Worm (Caenorhabditis elegans) whole organism, mixed stage, embryonic: ENCODE data around the gene srd-18.

Source experiments
- bed-3 ChIP-seq: fragments of 200-800 bp; sonication (Bioruptor generic); optimal IDR thresholded peaks from 3 replicates; lab custom pipeline; 2018; ENCODE audit warnings: mild to moderate bottlenecking, missing genetic modification characterization, moderate library complexity, missing compliant biosample characterization
- blmp-1 ChIP-seq: fragments of 150-350 bp; optimal IDR thresholded peaks from 2 replicates; lab custom pipeline; 2014; ENCODE audit warnings: missing biosample characterization, missing genetic modification characterization
- ceh-39 ChIP-seq: fragments of 150-350 bp; optimal IDR thresholded peaks from 2 replicates; lab custom pipeline; 2014; ENCODE audit warnings: missing biosample characterization, missing genetic modification characterization
- ceh-43 ChIP-seq: fragments of 200-800 bp; sonication (Bioruptor generic); optimal IDR thresholded peaks from 2 replicates; lab custom pipeline; 2018; ENCODE audit warnings: mild to moderate bottlenecking, missing genetic modification characterization, moderate library complexity, missing compliant biosample characterization
- ceh-83 ChIP-seq: fragments of 200-800 bp; sonication (Bioruptor generic); optimal IDR thresholded peaks from 2 replicates; lab custom pipeline; 2018; ENCODE audit warnings: mild to moderate bottlenecking, missing genetic modification characterization, missing compliant biosample characterization
- ces-1 ChIP-seq: fragments of 150-350 bp; optimal IDR thresholded peaks from 2 replicates; lab custom pipeline; 2014; ENCODE audit warnings: missing biosample characterization, missing genetic modification reagents, missing genetic modification characterization
- cnd-1 ChIP-seq: fragments of 200-800 bp; sonication (Bioruptor generic); optimal IDR thresholded peaks from 2 replicates; lab custom pipeline; 2018; ENCODE audit warnings: mild to moderate bottlenecking, missing genetic modification characterization, missing compliant biosample characterization
- drap-1 ChIP-seq: fragments of 200-800 bp; sonication (Bioruptor generic); optimal IDR thresholded peaks from 3 replicates; lab custom pipeline; 2018; ENCODE audit warnings: mild to moderate bottlenecking, missing genetic modification characterization, missing compliant biosample characterization
- elt-1 ChIP-seq: sonication (generic microtip); optimal IDR thresholded peaks from 2 replicates; lab custom pipeline; 2017; ENCODE audit warnings: missing genetic modification characterization, mild to moderate bottlenecking, missing compliant biosample characterization, antibody characterized with exemption, moderate library complexity, borderline replicate concordance; ENCODE audit not compliant: insufficient read depth
- elt-3 ChIP-seq: fragments of 150-350 bp; optimal IDR thresholded peaks from 2 replicates; lab custom pipeline; 2014; ENCODE audit warnings: missing biosample characterization, missing genetic modification characterization
- flh-1 ChIP-seq: fragments of 200-800 bp; sonication (Bioruptor generic); optimal IDR thresholded peaks from 2 replicates; lab custom pipeline; 2018; ENCODE audit warnings: mild to moderate bottlenecking, missing genetic modification characterization, moderate library complexity, missing compliant biosample characterization
- lin-13 ChIP-seq: fragments of 150-350 bp; optimal IDR thresholded peaks from 2 replicates; lab custom pipeline; 2014; ENCODE audit warnings: missing biosample characterization, missing genetic modification characterization
- lin-32 ChIP-seq: fragments of 200-800 bp; sonication (Bioruptor generic); optimal IDR thresholded peaks from 2 replicates; lab custom pipeline; 2018; ENCODE audit warnings: mild to moderate bottlenecking, missing genetic modification characterization, missing compliant biosample characterization
- lsy-2 ChIP-seq: fragments of 150-350 bp; optimal IDR thresholded peaks from 2 replicates; lab custom pipeline; 2014; ENCODE audit warnings: missing biosample characterization, missing genetic modification characterization
- mab-5 ChIP-seq: fragments of 150-350 bp; optimal IDR thresholded peaks from 2 replicates; lab custom pipeline; 2014; ENCODE audit warnings: missing biosample characterization, missing genetic modification characterization
- mep-1 ChIP-seq: fragments of 150-350 bp; optimal IDR thresholded peaks from 2 replicates; lab custom pipeline; 2017; ENCODE audit warnings: missing biosample characterization, missing genetic modification reagents, missing genetic modification characterization, inconsistent platforms
- mls-2 ChIP-seq: sonication (generic microtip); optimal IDR thresholded peaks from 2 replicates; lab custom pipeline; 2016; ENCODE audit warnings: mild to moderate bottlenecking, missing genetic modification characterization, moderate library complexity, missing compliant biosample characterization
- nhr-12 ChIP-seq: fragments of 150-350 bp; optimal IDR thresholded peaks from 2 replicates; lab custom pipeline; 2014; ENCODE audit warnings: missing biosample characterization, missing genetic modification characterization
- nhr-2 ChIP-seq: fragments of 150-350 bp; optimal IDR thresholded peaks from 2 replicates; lab custom pipeline; 2014; ENCODE audit warnings: missing biosample characterization, missing genetic modification characterization
- nhr-76 ChIP-seq: sonication (generic microtip); optimal IDR thresholded peaks from 2 replicates; lab custom pipeline; 2017; ENCODE audit warnings: missing biosample characterization, missing genetic modification characterization
- pha-4 ChIP-seq: fragments of 150-350 bp; optimal IDR thresholded peaks from 2 replicates; lab custom pipeline; 2018; ENCODE audit warnings: missing biosample characterization, missing genetic modification reagents, missing genetic modification characterization
- sem-2 ChIP-seq: fragments of 200-800 bp; sonication (Bioruptor generic); optimal IDR thresholded peaks from 2 replicates; lab custom pipeline; 2018; ENCODE audit warnings: mild to moderate bottlenecking, missing genetic modification characterization, missing compliant biosample characterization
- snpc-4 ChIP-seq: fragments of 150-350 bp; optimal IDR thresholded peaks from 2 replicates; lab custom pipeline; 2014; ENCODE audit warnings: missing biosample characterization, missing genetic modification characterization
- sptf-1 ChIP-seq: sonication (generic microtip); optimal IDR thresholded peaks from 2 replicates; lab custom pipeline; 2017; ENCODE audit warnings: mild to moderate bottlenecking, missing genetic modification characterization, moderate library complexity, missing compliant biosample characterization
- tbx-8 ChIP-seq: fragments of 200-800 bp; sonication (Bioruptor generic); optimal IDR thresholded peaks from 2 replicates; lab custom pipeline; 2018; ENCODE audit warnings: mild to moderate bottlenecking, missing genetic modification characterization, moderate library complexity, missing compliant biosample characterization
- unc-120 ChIP-seq: sonication (generic microtip); optimal IDR thresholded peaks from 2 replicates; lab custom pipeline; 2017; ENCODE audit warnings: missing genetic modification characterization, missing compliant biosample characterization; ENCODE audit not compliant: poor library complexity, severe bottlenecking
- unc-39 ChIP-seq: fragments of 150-350 bp; optimal IDR thresholded peaks from 2 replicates; lab custom pipeline; 2014; ENCODE audit warnings: missing biosample characterization, missing genetic modification characterization
- unc-62 ChIP-seq: fragments of 150-350 bp; optimal IDR thresholded peaks from 2 replicates; lab custom pipeline; 2014; ENCODE audit warnings: missing biosample characterization, missing genetic modification reagents, missing genetic modification characterization
- zip-8 ChIP-seq: fragments of 150-350 bp; optimal IDR thresholded peaks from 2 replicates; lab custom pipeline; 2014; ENCODE audit warnings: missing biosample characterization, missing genetic modification characterization
- ztf-11 ChIP-seq: fragments of 150-350 bp; optimal IDR thresholded peaks from 2 replicates; lab custom pipeline; 2014; ENCODE audit warnings: missing biosample characterization, missing genetic modification characterization

Gene srd-18

ce11 chrV:13414585-13414984 lies 12.1 kb downstream of the srd-18 start, which contains the start of gene cut-2:
Gene cut-2 (plus strand): TSS chrV:13414949.
- TF ChIP-seq ztf-11 (tag; lab: Kevin White, UChicago) (no peak), nhr-76 (tag; lab: Kevin White, UChicago) (no peak), snpc-4 (no peak), blmp-1 (tag; lab: Kevin White, UChicago) (peak; percentile 41), elt-1 (tag; lab: Kevin White, UChicago) (peak; percentile 71), elt-3 (tag; lab: Kevin White, UChicago) (no peak), ceh-43 (no peak)

- TF ChIP-seq blmp-1 (tag; lab: Kevin White, UChicago) = peak; percentile 57
- TF ChIP-seq lin-32 (GFP tag; lab: Kevin White, UChicago) = no peak
- no peak for TF ChIP-seq sem-2 (GFP tag; lab: Kevin White, UChicago)
- TF ChIP-seq elt-3 (tag; lab: Kevin White, UChicago) = peak; percentile 46
- peak; percentile 82 for TF ChIP-seq elt-1 (tag; lab: Kevin White, UChicago)
- TF ChIP-seq pha-4 (tag; lab: Kevin White, UChicago) = no peak
- no peak for TF ChIP-seq ztf-11 (tag; lab: Kevin White, UChicago)
- TF ChIP-seq snpc-4 = no peak
- TF ChIP-seq nhr-2 (tag; lab: Kevin White, UChicago) = no peak
- no peak for TF ChIP-seq ceh-83 (GFP tag; lab: Kevin White, UChicago)
- no peak for TF ChIP-seq mls-2
- no peak for TF ChIP-seq mep-1
These were observed 13.4 kb downstream of the srd-18 start for ce11 chrV:13413301-13413700.

- no peak for TF ChIP-seq lsy-2 (tag; lab: Kevin White, UChicago)
- no peak for TF ChIP-seq sptf-1 (tag; lab: Kevin White, UChicago)
- no peak for TF ChIP-seq lin-13 (tag; lab: Kevin White, UChicago)
- no peak for TF ChIP-seq ceh-39 (tag; lab: Kevin White, UChicago)
- no peak for TF ChIP-seq pha-4 (tag; lab: Kevin White, UChicago)
These were observed 14.7 kb downstream of the srd-18 start for ce11 chrV:13411992-13412298.

ce11 chrV:13411225-13411991 lies 15.3 kb downstream of the srd-18 start:
- TF ChIP-seq snpc-4 (no peak), ces-1 (GFP tag; lab: Kevin White, UChicago) (no peak), mep-1 (no peak), unc-62 (no peak), zip-8 (tag; lab: Kevin White, UChicago) (no peak), mls-2 (no peak), mab-5 (tag; lab: Kevin White, UChicago) (no peak), flh-1 (GFP tag; lab: Kevin White, UChicago) (no peak), lsy-2 (tag; lab: Kevin White, UChicago) (no peak), nhr-2 (tag; lab: Kevin White, UChicago) (no peak), drap-1 (GFP tag; lab: Kevin White, UChicago) (no peak)
- TF ChIP-seq, all 35 proteins: peak for 0

- TF ChIP-seq ceh-43 (no peak), nhr-2 (tag; lab: Kevin White, UChicago) (no peak), lin-13 (tag; lab: Kevin White, UChicago) (no peak), ces-1 (GFP tag; lab: Kevin White, UChicago) (no peak), bed-3 (GFP tag; lab: Kevin White, UChicago) (no peak), unc-62 (no peak), unc-39 (tag; lab: Kevin White, UChicago) (no peak), unc-120 (no peak), ztf-11 (tag; lab: Kevin White, UChicago) (no peak), nhr-12 (tag; lab: Kevin White, UChicago) (no peak), lin-32 (GFP tag; lab: Kevin White, UChicago) (no peak), ceh-83 (GFP tag; lab: Kevin White, UChicago) (no peak), mep-1 (no peak), blmp-1 (tag; lab: Kevin White, UChicago) (no peak), elt-1 (tag; lab: Kevin White, UChicago) (no peak), drap-1 (GFP tag; lab: Kevin White, UChicago) (no peak), cnd-1 (tag; lab: Kevin White, UChicago) (no peak), ceh-39 (tag; lab: Kevin White, UChicago) (no peak), tbx-8 (GFP tag; lab: Kevin White, UChicago) (no peak)
These were observed 16.0 kb downstream of the srd-18 start, which contains the start of gene F53F1.4 for ce11 chrV:13410688-13411087. Gene F53F1.4 (plus strand): TSS chrV:13411077.
